Fruit fly (Drosophila melanogaster): ENCODE results near the gene Ucp4A.

dm6 chrX:17887877-17888276, 43.1 kb downstream of the Ucp4A start, which contains the start of gene CG6788:
- TF ChIP-seq pan (optimal IDR thresholded peaks at IDR 0.05) (no peak), Dll (optimal IDR thresholded peaks at IDR 0.05) (no peak), psq (optimal IDR thresholded peaks at IDR 0.05) (no peak), usp (GFP tag; optimal IDR thresholded peaks at IDR 0.05) (no peak), EcR (GFP tag; optimal IDR thresholded peaks at IDR 0.05) (no peak), CG8478 (optimal IDR thresholded peaks at IDR 0.05) (no peak)
